Fruit fly (Drosophila melanogaster) whole organism, embryonic: ENCODE measurements around the gene CG42335.

Source experiments
- B-H2 ChIP-seq: fragments of 200-800 bp; sonication (Bioruptor generic); optimal IDR thresholded peaks from 2 replicates; lab custom pipeline; 2018; ENCODE audit warnings: missing biosample characterization, mild to moderate bottlenecking, missing genetic modification characterization
- CG10321 ChIP-seq: fragments of 200-800 bp; sonication (Bioruptor generic); IDR thresholded peaks from 2 replicates; pipeline ENCODE4 v1.3.6; 2022; ENCODE audit warnings: missing biosample characterization, missing genetic modification characterization
- CG10654 ChIP-seq: fragments of 200-800 bp; sonication (Bioruptor generic); optimal IDR thresholded peaks from 2 replicates; lab custom pipeline; 2016; ENCODE audit warnings: missing biosample characterization, missing genetic modification characterization
- CG12744 ChIP-seq: fragments of 200-800 bp; sonication (Bioruptor generic); optimal IDR thresholded peaks from 2 replicates; lab custom pipeline; 2016; ENCODE audit warnings: missing biosample characterization, missing genetic modification characterization
- CG15011 ChIP-seq: fragments of 200-800 bp; sonication (Bioruptor generic); optimal IDR thresholded peaks from 3 replicates; lab custom pipeline; 2018; ENCODE audit warnings: missing biosample characterization, mild to moderate bottlenecking, missing genetic modification characterization
- CG17385 ChIP-seq: fragments of 200-800 bp; sonication (Bioruptor generic); optimal IDR thresholded peaks from 3 replicates; lab custom pipeline; 2018; ENCODE audit warnings: missing biosample characterization, mild to moderate bottlenecking, missing genetic modification characterization
- CG18011 ChIP-seq: fragments of 200-800 bp; sonication (Bioruptor generic); optimal IDR thresholded peaks from 2 replicates; lab custom pipeline; 2017; ENCODE audit warnings: missing biosample characterization, missing genetic modification characterization, mild to moderate bottlenecking, moderate library complexity, missing genotype
- CG34376 ChIP-seq: fragments of 200-800 bp; sonication (Bioruptor generic); optimal IDR thresholded peaks from 2 replicates; lab custom pipeline; 2018; ENCODE audit warnings: missing biosample characterization, mild to moderate bottlenecking, missing genetic modification characterization
- CG4424 ChIP-seq: fragments of 200-800 bp; sonication (Bioruptor generic); optimal IDR thresholded peaks from 3 replicates; lab custom pipeline; 2016; ENCODE audit warnings: missing biosample characterization, missing genetic modification characterization
- CG5180 ChIP-seq: fragments of 200-800 bp; sonication (Bioruptor generic); optimal IDR thresholded peaks from 3 replicates; lab custom pipeline; 2017; ENCODE audit warnings: missing biosample characterization, missing genetic modification characterization, mild to moderate bottlenecking, moderate library complexity, missing genetic modification reagents
- CG6791 ChIP-seq: fragments of 200-800 bp; sonication (Bioruptor generic); IDR thresholded peaks from 3 replicates; pipeline ENCODE4 v1.3.6; 2022; ENCODE audit warnings: missing biosample characterization, missing genetic modification characterization; ENCODE audit not compliant: partially characterized antibody
- CG8290 ChIP-seq, 3 experiments: fragments of 200-800 bp; sonication (Bioruptor generic); optimal IDR thresholded peaks; 2 replicates each; lab custom pipeline; 2016 to 2019; ENCODE audit warnings: missing biosample characterization in 3 of 3, missing genetic modification characterization in 3 of 3, mild to moderate bottlenecking in 2 of 3, moderate library complexity in 1 of 3
- CTCF ChIP-seq: fragments of 200-800 bp; sonication (Bioruptor generic); optimal IDR thresholded peaks from 2 replicates; lab custom pipeline; 2017; ENCODE audit warnings: missing biosample characterization, mild to moderate bottlenecking, missing genetic modification characterization, moderate library complexity
- Camta ChIP-seq: fragments of 200-800 bp; sonication (Bioruptor generic); optimal IDR thresholded peaks from 2 replicates; lab custom pipeline; 2016; ENCODE audit warnings: missing biosample characterization, missing genetic modification characterization
- Chrac-16 ChIP-seq: fragments of 200-800 bp; sonication (Bioruptor generic); optimal IDR thresholded peaks from 3 replicates; lab custom pipeline; 2016; ENCODE audit warnings: missing biosample characterization, missing genetic modification characterization
- CkIIα-i1 ChIP-seq: fragments of 200-800 bp; sonication (Bioruptor generic); IDR thresholded peaks from 2 replicates; pipeline ENCODE4 v1.3.6; 2022; ENCODE audit warnings: missing biosample characterization, missing genetic modification characterization
- D ChIP-seq, 2 experiments: fragments of 200-800 bp in 1 of 2; fragments of >200 bp in 1 of 2; sonication (Bioruptor generic) in 1 of 2; optimal IDR thresholded peaks; 2 replicates in 1 of 2; 3 replicates in 1 of 2; lab custom pipeline; 2017; ENCODE audit warnings: mild to moderate bottlenecking in 1 of 2, missing biosample characterization in 1 of 2, missing genetic modification characterization in 1 of 2, missing genetic modification reagents in 1 of 2
- D19A ChIP-seq: fragments of 200-800 bp; optimal IDR thresholded peaks from 3 replicates; lab custom pipeline; 2019; ENCODE audit warnings: missing biosample characterization, mild to moderate bottlenecking, missing genetic modification characterization, moderate library complexity
- Dip3 ChIP-seq: fragments of 200-800 bp; sonication (Bioruptor generic); optimal IDR thresholded peaks from 3 replicates; lab custom pipeline; 2016; ENCODE audit warnings: missing biosample characterization, missing genetic modification characterization
- Fer3 ChIP-seq: fragments of 200-800 bp; sonication (Bioruptor generic); optimal IDR thresholded peaks from 2 replicates; lab custom pipeline; 2018; ENCODE audit warnings: missing biosample characterization, mild to moderate bottlenecking, missing genetic modification characterization, moderate library complexity
- Gsc ChIP-seq: fragments of 200-800 bp; sonication (Bioruptor generic); IDR thresholded peaks from 2 replicates; pipeline ENCODE4 v1.3.6; 2022; ENCODE audit warnings: missing biosample characterization, missing genetic modification characterization
- Gug ChIP-seq: fragments of 200-800 bp; sonication (Bioruptor generic); IDR thresholded peaks from 4 replicates; pipeline ENCODE4 v1.3.6; 2022; ENCODE audit warnings: missing biosample characterization, missing genetic modification characterization
- Jarid2 ChIP-seq: fragments of 200-800 bp; sonication (Bioruptor generic); optimal IDR thresholded peaks from 3 replicates; lab custom pipeline; 2017; ENCODE audit warnings: mild to moderate bottlenecking, missing biosample characterization, missing genetic modification reagents, missing genetic modification characterization
- Myb ChIP-seq: fragments of 200-800 bp; sonication (Bioruptor generic); optimal IDR thresholded peaks from 2 replicates; lab custom pipeline; 2016; ENCODE audit warnings: missing biosample characterization, missing genetic modification characterization
- Opbp ChIP-seq: fragments of 200-800 bp; sonication (Bioruptor generic); IDR thresholded peaks from 3 replicates; pipeline ENCODE4 v1.3.6; 2022; ENCODE audit warnings: missing biosample characterization, missing genetic modification characterization; ENCODE audit not compliant: partially characterized antibody
- Ssrp ChIP-seq: fragments of 200-800 bp; sonication (Bioruptor generic); optimal IDR thresholded peaks from 2 replicates; lab custom pipeline; 2018; ENCODE audit warnings: missing biosample characterization, mild to moderate bottlenecking, missing genetic modification characterization, moderate library complexity
- Trl ChIP-seq, 3 experiments: fragments of >200 bp in 2 of 3; fragments of 200-800 bp in 1 of 3; sonication (Bioruptor generic) in 1 of 3; optimal IDR thresholded peaks; 2 replicates in 1 of 3; 3 replicates in 2 of 3; lab custom pipeline; 2016 to 2017; ENCODE audit warnings: missing biosample characterization in 1 of 3, missing genetic modification characterization in 1 of 3
- al ChIP-seq: fragments of 200-800 bp; sonication (Bioruptor generic); IDR thresholded peaks from 2 replicates; pipeline ENCODE4 v1.3.6; 2022; ENCODE audit warnings: missing biosample characterization, missing genetic modification characterization
- ato ChIP-seq: fragments of 200-800 bp; sonication (Bioruptor generic); IDR thresholded peaks from 2 replicates; pipeline ENCODE4 v1.3.6; 2022; ENCODE audit warnings: missing biosample characterization, missing genetic modification characterization; ENCODE audit not compliant: partially characterized antibody
- az2 ChIP-seq: fragments of 200-800 bp; sonication (Bioruptor generic); optimal IDR thresholded peaks from 3 replicates; lab custom pipeline; 2016; ENCODE audit warnings: missing biosample characterization, missing genetic modification characterization
- bbx ChIP-seq: fragments of 200-800 bp; sonication (Bioruptor generic); IDR thresholded peaks from 2 replicates; pipeline ENCODE4 v1.3.6; 2022; ENCODE audit warnings: missing biosample characterization, missing genetic modification characterization; ENCODE audit not compliant: partially characterized antibody
- bsh ChIP-seq, 2 experiments: fragments of 200-800 bp; sonication (Bioruptor generic); optimal IDR thresholded peaks; 2 replicates each; lab custom pipeline; 2017 to 2018; ENCODE audit warnings: mild to moderate bottlenecking in 2 of 2, missing biosample characterization in 2 of 2, missing genetic modification characterization in 2 of 2, moderate library complexity in 1 of 2
- chinmo ChIP-seq: fragments of 200-800 bp; sonication (Bioruptor generic); IDR thresholded peaks from 4 replicates; pipeline ENCODE4 v1.3.6; 2022; ENCODE audit warnings: missing biosample characterization, missing genetic modification characterization; ENCODE audit not compliant: partially characterized antibody
- da ChIP-seq: fragments of 200-800 bp; sonication (Bioruptor generic); optimal IDR thresholded peaks from 2 replicates; lab custom pipeline; 2016; ENCODE audit warnings: missing biosample characterization, missing genetic modification characterization
- dysf ChIP-seq: fragments of 200-800 bp; sonication (Bioruptor generic); IDR thresholded peaks from 3 replicates; pipeline ENCODE4 v1.3.6; 2022; ENCODE audit warnings: missing biosample characterization, missing genetic modification characterization
- eve ChIP-seq, 2 experiments: fragments of >200 bp; optimal IDR thresholded peaks; 2 replicates each; lab custom pipeline; 2017; ENCODE audit warnings: missing biosample characterization in 2 of 2, missing genetic modification characterization in 2 of 2
- fd96Cb ChIP-seq: fragments of 200-800 bp; sonication (Bioruptor generic); optimal IDR thresholded peaks from 2 replicates; lab custom pipeline; 2018; ENCODE audit warnings: missing biosample characterization, mild to moderate bottlenecking, missing genetic modification characterization, moderate library complexity
- gcm ChIP-seq: fragments of 200-800 bp; sonication (Bioruptor generic); optimal IDR thresholded peaks from 2 replicates; lab custom pipeline; 2019; ENCODE audit warnings: missing biosample characterization, mild to moderate bottlenecking, missing genetic modification characterization, moderate library complexity
- gcm2 ChIP-seq: fragments of 200-800 bp; sonication (Bioruptor generic); optimal IDR thresholded peaks from 2 replicates; lab custom pipeline; 2016; ENCODE audit warnings: missing biosample characterization, missing genetic modification characterization
- hbn ChIP-seq: fragments of 200-800 bp; sonication (Bioruptor generic); IDR thresholded peaks from 2 replicates; pipeline ENCODE4 v1.3.6; 2022; ENCODE audit warnings: missing biosample characterization, missing genetic modification characterization; ENCODE audit not compliant: partially characterized antibody
- lab ChIP-seq: fragments of 200-800 bp; sonication (Bioruptor generic); optimal IDR thresholded peaks from 3 replicates; lab custom pipeline; 2017; ENCODE audit warnings: missing biosample characterization, missing genetic modification characterization, mild to moderate bottlenecking, moderate library complexity, missing genetic modification reagents
- org-1 ChIP-seq: fragments of 200-800 bp; sonication (Bioruptor generic); optimal IDR thresholded peaks from 2 replicates; lab custom pipeline; 2017; ENCODE audit warnings: missing biosample characterization, missing genetic modification characterization
- pho ChIP-seq: fragments of 200-800 bp; sonication (Bioruptor generic); optimal IDR thresholded peaks from 2 replicates; lab custom pipeline; 2016; ENCODE audit warnings: missing biosample characterization, missing genetic modification characterization
- row ChIP-seq: fragments of 200-800 bp; sonication (Bioruptor generic); IDR thresholded peaks from 3 replicates; pipeline ENCODE4 v1.3.6; 2022; ENCODE audit warnings: missing biosample characterization, missing genetic modification characterization
- slou ChIP-seq: fragments of 200-800 bp; sonication (Bioruptor generic); optimal IDR thresholded peaks from 3 replicates; lab custom pipeline; 2016; ENCODE audit warnings: missing biosample characterization, missing genetic modification characterization
- sna ChIP-seq: fragments of 200-800 bp; sonication (Bioruptor generic); IDR thresholded peaks from 2 replicates; pipeline ENCODE4 v1.3.6; 2022; ENCODE audit warnings: missing biosample characterization, missing genetic modification characterization; ENCODE audit not compliant: partially characterized antibody
- wor ChIP-seq: fragments of 200-800 bp; sonication (Bioruptor generic); IDR thresholded peaks from 2 replicates; pipeline ENCODE4 v1.3.6; 2022; ENCODE audit warnings: missing biosample characterization, missing genetic modification characterization
- yki ChIP-seq: fragments of >200 bp; optimal IDR thresholded peaks from 3 replicates; lab custom pipeline; 2018
- z ChIP-seq: fragments of 200-800 bp; sonication (Bioruptor generic); IDR thresholded peaks from 3 replicates; pipeline ENCODE4 v1.3.6; 2022; ENCODE audit warnings: missing biosample characterization, missing genetic modification characterization

Gene CG42335

dm6 chr3R:21719420-21719933, 39.1 kb upstream of the CG42335 start, which contains the start of gene CG31176 (continued):
- TF ChIP-seq Camta (GFP tag; lab: Kevin White, UChicago) (no peak), Gsc (GFP tag; lab: Robert Waterston, UW) (no peak), B-H2 (no peak), CG34376 (peak; percentile 11), chinmo (peak; percentile 84; the same call in 3 of the 4 replicates), Myb (GFP tag; lab: Kevin White, UChicago) (no peak), Trl (optimal IDR thresholded peaks at IDR 0.05; lab: Kevin White, UChicago) (peak in 1 of 2 experiments; percentile 52), Trl (GFP tag; optimal IDR thresholded peaks at IDR 0.05; lab: Kevin White, UChicago) (no peak), da (GFP tag; lab: Kevin White, UChicago) (no peak), Jarid2 (GFP tag; lab: Kevin White, UChicago) (peak; percentile 89), row (GFP tag; lab: Robert Waterston, UW) (no peak), Ssrp (no peak), CG15011 (GFP tag; lab: Kevin White, UChicago) (no peak), CTCF (GFP tag; lab: Kevin White, UChicago) (no peak), CG5180 (GFP tag; lab: Kevin White, UChicago) (peak; percentile 87), ato (GFP tag; lab: Robert Waterston, UW) (0 out of 2 replicates have a peak, but pooled peaks have one; percentile 23), CG18011 (GFP tag; lab: Kevin White, UChicago) (no peak), z (GFP tag; lab: Robert Waterston, UW) (no peak), Dip3 (GFP tag; lab: Kevin White, UChicago) (no peak), hbn (GFP tag; lab: Robert Waterston, UW) (no peak), Gug (GFP tag; lab: Robert Waterston, UW) (no peak), sna (GFP tag; lab: Robert Waterston, UW) (no peak), D (optimal IDR thresholded peaks at IDR 0.05; lab: Kevin White, UChicago) (no peak), D (GFP tag; optimal IDR thresholded peaks at IDR 0.05; lab: Kevin White, UChicago) (peak; percentile 2), CkIIα-i1 (GFP tag; lab: Robert Waterston, UW) (no peak), gcm2 (GFP tag; lab: Kevin White, UChicago) (no peak), CG8290 (GFP tag; optimal IDR thresholded peaks at IDR 0.05; lab: Kevin White, UChicago) (no peak), CG8290 (tag; optimal IDR thresholded peaks at IDR 0.05; lab: Kevin White, UChicago) (peak in 1 of 2 experiments; percentile 18), yki (no peak), Opbp (0 out of 3 replicates have a peak, but pooled peaks have one; percentile 12), bbx (GFP tag; lab: Robert Waterston, UW) (peak; percentile 44; the same call in 1 of the 2 replicates), CG17385 (GFP tag; lab: Kevin White, UChicago) (no peak), CG4424 (no peak), CG10654 (GFP tag; lab: Kevin White, UChicago) (no peak), eve (GFP tag; optimal IDR thresholded peaks at IDR 0.05; lab: Kevin White, UChicago) (peak in 1 of 2 experiments; percentile 82), D19A (no peak)

dm6 chr3R:21719934-21720431, 38.6 kb upstream of the CG42335 start:
- peak; percentile 10 for TF ChIP-seq az2 (GFP tag; lab: Kevin White, UChicago)
- TF ChIP-seq D19A, result peak; percentile 38
- no peak for TF ChIP-seq CG6791 (GFP tag; lab: Robert Waterston, UW)
- peak; percentile 10 for TF ChIP-seq fd96Cb (tag; lab: Kevin White, UChicago)
- TF ChIP-seq lab (GFP tag; lab: Kevin White, UChicago), result peak; percentile 58
- TF ChIP-seq wor (GFP tag; lab: Robert Waterston, UW), result 0 out of 2 replicates have a peak, but pooled peaks have one; percentile 39
- peak; percentile 43 for TF ChIP-seq pho (GFP tag; lab: Kevin White, UChicago)
- TF ChIP-seq al, result peak; percentile 46; the same call in 1 of the 2 replicates
- TF ChIP-seq Chrac-16 (GFP tag; lab: Kevin White, UChicago), result peak; percentile 24
- no peak for TF ChIP-seq CG10321
- TF ChIP-seq CG12744, result peak; percentile 52
- peak; percentile 45; the same call in 1 of the 3 replicates for TF ChIP-seq dysf (GFP tag; lab: Robert Waterston, UW)
- peak; percentile 14 for TF ChIP-seq slou (GFP tag; lab: Kevin White, UChicago)
- peak; percentile 28 for TF ChIP-seq Fer3 (tag; lab: Kevin White, UChicago)
- TF ChIP-seq org-1 (GFP tag; lab: Kevin White, UChicago), result peak; percentile 22
- peak; percentile 38 for TF ChIP-seq gcm (GFP tag; lab: Kevin White, UChicago)
- peak; percentile 42 to 69 for TF ChIP-seq bsh (GFP tag; optimal IDR thresholded peaks at IDR 0.05; lab: Kevin White, UChicago)
